Worm (Caenorhabditis elegans) whole organism, L4 larva: ENCODE measurements around the gene C05G5.5.

Experiments used
- D1046.2 ChIP-seq: fragments of 200-800 bp; sonication (Bioruptor generic); IDR thresholded peaks from 2 replicates; pipeline ENCODE4 v1.3.6; 2022; ENCODE audit warnings: missing genetic modification characterization, missing compliant biosample characterization
- F10B5.3 ChIP-seq: sonication (generic microtip); optimal IDR thresholded peaks from 2 replicates; lab custom pipeline; 2016; ENCODE audit warnings: mild to moderate bottlenecking, missing genetic modification characterization, missing compliant biosample characterization
- F44E2.7 ChIP-seq: fragments of 200-800 bp; sonication (Bioruptor generic); IDR thresholded peaks from 2 replicates; pipeline ENCODE4 v2.1.2; 2022; ENCODE audit warnings: missing genetic modification characterization, missing compliant biosample characterization
- F49E8.2 ChIP-seq: sonication (generic microtip); optimal IDR thresholded peaks from 2 replicates; lab custom pipeline; 2016; ENCODE audit warnings: missing compliant biosample characterization, mild to moderate bottlenecking, missing genetic modification characterization, borderline replicate concordance
- R02D3.7 ChIP-seq: fragments of 150-350 bp; sonication (generic microtip); optimal IDR thresholded peaks from 3 replicates; lab custom pipeline; 2014; ENCODE audit warnings: missing biosample characterization, missing genetic modification characterization
- T20F7.1 ChIP-seq: fragments of 200-800 bp; sonication (Bioruptor generic); optimal IDR thresholded peaks from 2 replicates; lab custom pipeline; 2018; ENCODE audit warnings: mild to moderate bottlenecking, missing genetic modification characterization, missing compliant biosample characterization
- ama-1 ChIP-seq: fragments of 150-350 bp; optimal IDR thresholded peaks from 2 replicates; lab custom pipeline; 2014; ENCODE audit warnings: inconsistent platforms, mixed read lengths
- arid-1 ChIP-seq: fragments of 200-800 bp; sonication (Bioruptor generic); conservative IDR thresholded peaks from 2 replicates; pipeline ENCODE4 v1.3.6; 2022; ENCODE audit warnings: missing genetic modification reagents, missing genetic modification characterization, missing compliant biosample characterization
- ceh-32 ChIP-seq: sonication (generic microtip); optimal IDR thresholded peaks from 2 replicates; lab custom pipeline; 2016; ENCODE audit warnings: mild to moderate bottlenecking, missing genetic modification characterization, missing compliant biosample characterization; ENCODE audit not compliant: poor library complexity
- ceh-62 ChIP-seq: sonication (generic microtip); optimal IDR thresholded peaks from 2 replicates; lab custom pipeline; 2017; ENCODE audit warnings: missing biosample characterization, missing genetic modification characterization
- ceh-82 ChIP-seq: sonication (generic microtip); optimal IDR thresholded peaks from 2 replicates; lab custom pipeline; 2017; ENCODE audit warnings: missing biosample characterization, missing genetic modification characterization
- cey-2 ChIP-seq: sonication (generic microtip); optimal IDR thresholded peaks from 3 replicates; lab custom pipeline; 2017; ENCODE audit warnings: missing genetic modification characterization, mild to moderate bottlenecking, missing compliant biosample characterization, antibody characterized with exemption, borderline replicate concordance; ENCODE audit not compliant: insufficient read depth
- ctbp-1 ChIP-seq: fragments of 200-800 bp; sonication (Bioruptor generic); IDR thresholded peaks from 2 replicates; pipeline ENCODE4 v1.3.6; 2022; ENCODE audit warnings: missing genetic modification reagents, missing genetic modification characterization, missing compliant biosample characterization
- daf-12 ChIP-seq: fragments of 150-350 bp; optimal IDR thresholded peaks from 2 replicates; lab custom pipeline; 2014; ENCODE audit warnings: missing biosample characterization, missing genetic modification reagents, missing genetic modification characterization
- daf-19 ChIP-seq: fragments of 200-800 bp; sonication (Bioruptor generic); conservative IDR thresholded peaks from 2 replicates; pipeline ENCODE4 v1.3.6; 2022; ENCODE audit warnings: missing genetic modification characterization, missing compliant biosample characterization
- dpl-1 ChIP-seq: fragments of 150-350 bp; optimal IDR thresholded peaks from 2 replicates; lab custom pipeline; 2014; ENCODE audit warnings: missing biosample characterization, missing genetic modification reagents, missing genetic modification characterization
- duxl-1 ChIP-seq: sonication (generic microtip); optimal IDR thresholded peaks from 2 replicates; lab custom pipeline; 2016; ENCODE audit warnings: mild to moderate bottlenecking, missing genetic modification characterization, moderate library complexity, missing compliant biosample characterization; ENCODE audit not compliant: poor library complexity
- dve-1 ChIP-seq: sonication (generic microtip); optimal IDR thresholded peaks from 2 replicates; lab custom pipeline; 2017; ENCODE audit warnings: antibody characterized with exemption, mild to moderate bottlenecking, missing genetic modification characterization, missing compliant biosample characterization; ENCODE audit not compliant: insufficient read depth
- egl-27 ChIP-seq: sonication (generic microtip); optimal IDR thresholded peaks from 3 replicates; lab custom pipeline; 2017; ENCODE audit warnings: missing biosample characterization, missing genetic modification reagents, missing genetic modification characterization
- egl-43 ChIP-seq: fragments of 200-800 bp; sonication (Bioruptor generic); IDR thresholded peaks from 2 replicates; pipeline ENCODE4 v1.3.6; 2022; ENCODE audit warnings: missing genetic modification reagents, missing genetic modification characterization, missing compliant biosample characterization
- gei-8 ChIP-seq: fragments of 200-800 bp; sonication (Bioruptor generic); optimal IDR thresholded peaks from 2 replicates; lab custom pipeline; 2018; ENCODE audit warnings: mild to moderate bottlenecking, missing genetic modification characterization, missing compliant biosample characterization
- hmg-1.1 ChIP-seq: fragments of 200-800 bp; sonication (Bioruptor generic); IDR thresholded peaks from 2 replicates; pipeline ENCODE4 v1.3.6; 2022; ENCODE audit warnings: missing genetic modification reagents, missing genetic modification characterization, missing compliant biosample characterization
- lin-29 ChIP-seq: fragments of 200-800 bp; sonication (Bioruptor generic); IDR thresholded peaks from 2 replicates; pipeline ENCODE4 v1.3.6; 2022; ENCODE audit warnings: missing genetic modification reagents, missing genetic modification characterization, missing compliant biosample characterization
- lir-3 ChIP-seq: sonication (generic microtip); optimal IDR thresholded peaks from 2 replicates; lab custom pipeline; 2016; ENCODE audit warnings: mild to moderate bottlenecking, missing genetic modification characterization, missing compliant biosample characterization
- madf-5 ChIP-seq, 2 experiments: fragments of 200-800 bp; sonication (Bioruptor generic); IDR thresholded peaks; 2 replicates each; pipeline ENCODE4 v1.3.6; 2022; ENCODE audit warnings: missing compliant biosample characterization in 2 of 2, missing genetic modification characterization in 2 of 2
- madf-9 ChIP-seq: fragments of 200-800 bp; sonication (Bioruptor generic); conservative IDR thresholded peaks from 2 replicates; pipeline ENCODE4 v1.3.6; 2022; ENCODE audit warnings: missing genetic modification reagents, missing genetic modification characterization, missing compliant biosample characterization
- mxl-2 ChIP-seq: fragments of 200-800 bp; sonication (Bioruptor generic); conservative IDR thresholded peaks from 2 replicates; pipeline ENCODE4 v1.3.6; 2022; ENCODE audit warnings: missing genetic modification reagents, missing genetic modification characterization, missing compliant biosample characterization
- mxl-3 ChIP-seq: fragments of 200-800 bp; sonication (Bioruptor generic); optimal IDR thresholded peaks from 2 replicates; lab custom pipeline; 2018; ENCODE audit warnings: mild to moderate bottlenecking, missing genetic modification characterization, missing compliant biosample characterization
- nhr-10 ChIP-seq: fragments of 150-350 bp; optimal IDR thresholded peaks from 2 replicates; lab custom pipeline; 2014; ENCODE audit warnings: missing biosample characterization, missing genetic modification characterization
- nhr-102 ChIP-seq: sonication (generic microtip); optimal IDR thresholded peaks from 2 replicates; lab custom pipeline; 2016; ENCODE audit warnings: mild to moderate bottlenecking, missing genetic modification characterization, moderate library complexity, missing compliant biosample characterization
- nhr-111 ChIP-seq: fragments of 200-800 bp; sonication (Bioruptor generic); optimal IDR thresholded peaks from 2 replicates; lab custom pipeline; 2018; ENCODE audit warnings: mild to moderate bottlenecking, missing genetic modification characterization, missing compliant biosample characterization
- nhr-237 ChIP-seq: sonication (generic microtip); optimal IDR thresholded peaks from 2 replicates; lab custom pipeline; 2017; ENCODE audit warnings: missing biosample characterization, missing genetic modification characterization
- nhr-42 ChIP-seq: fragments of 200-800 bp; sonication (Bioruptor generic); IDR thresholded peaks from 2 replicates; pipeline ENCODE4 v1.3.6; 2022; ENCODE audit warnings: missing genetic modification characterization, missing compliant biosample characterization
- nhr-48 ChIP-seq: sonication (generic microtip); optimal IDR thresholded peaks from 2 replicates; lab custom pipeline; 2016; ENCODE audit warnings: mild to moderate bottlenecking, missing genetic modification characterization, missing compliant biosample characterization
- nhr-77 ChIP-seq: fragments of 150-350 bp; optimal IDR thresholded peaks from 2 replicates; lab custom pipeline; 2014; ENCODE audit warnings: missing biosample characterization, missing genetic modification characterization
- pha-4 ChIP-seq, 2 experiments: fragments of 150-350 bp in 1 of 2; fragments of 200-800 bp in 1 of 2; sonication (Bioruptor generic) in 1 of 2; IDR thresholded peaks in 1 of 2; optimal IDR thresholded peaks in 1 of 2; 2 replicates each; pipeline versions ENCODE4 v1.3.6 to Lab custom; 2014 to 2022; ENCODE audit warnings: missing genetic modification characterization in 2 of 2, missing genetic modification reagents in 2 of 2, missing biosample characterization in 1 of 2, missing compliant biosample characterization in 1 of 2
- php-3 ChIP-seq: fragments of 200-800 bp; sonication (Bioruptor generic); IDR thresholded peaks from 2 replicates; pipeline ENCODE4 v1.3.6; 2022; ENCODE audit warnings: missing genetic modification reagents, missing genetic modification characterization, missing compliant biosample characterization
- pqm-1 ChIP-seq: sonication (generic microtip); optimal IDR thresholded peaks from 2 replicates; lab custom pipeline; 2017; ENCODE audit warnings: missing biosample characterization, missing genetic modification characterization
- saeg-2 ChIP-seq: fragments of 200-800 bp; sonication (Bioruptor generic); IDR thresholded peaks from 2 replicates; pipeline ENCODE4 v1.3.6; 2022; ENCODE audit warnings: missing genetic modification reagents, missing genetic modification characterization, missing compliant biosample characterization
- sdz-12 ChIP-seq: fragments of 200-800 bp; sonication (Bioruptor generic); optimal IDR thresholded peaks from 2 replicates; lab custom pipeline; 2018; ENCODE audit warnings: mild to moderate bottlenecking, missing genetic modification characterization, missing compliant biosample characterization
- set-16 ChIP-seq: fragments of 200-800 bp; sonication (Bioruptor generic); IDR thresholded peaks from 2 replicates; pipeline ENCODE4 v1.3.6; 2022; ENCODE audit warnings: missing genetic modification reagents, missing genetic modification characterization, missing compliant biosample characterization
- skn-1 ChIP-seq: fragments of 150-350 bp; optimal IDR thresholded peaks from 2 replicates; lab custom pipeline; 2014; ENCODE audit warnings: missing biosample characterization, missing genetic modification characterization
- snpc-1.2 ChIP-seq: fragments of 200-800 bp; sonication (Bioruptor generic); IDR thresholded peaks from 2 replicates; pipeline ENCODE4 v1.3.6; 2022; ENCODE audit warnings: missing genetic modification reagents, missing genetic modification characterization, missing compliant biosample characterization
- snpc-4 ChIP-seq: fragments of 150-350 bp; optimal IDR thresholded peaks from 2 replicates; lab custom pipeline; 2014; ENCODE audit warnings: missing biosample characterization, missing genetic modification characterization
- tag-97 ChIP-seq: fragments of 200-800 bp; sonication (Bioruptor generic); IDR thresholded peaks from 2 replicates; pipeline ENCODE4 v1.3.6; 2022; ENCODE audit warnings: missing genetic modification characterization, missing compliant biosample characterization
- zag-1 ChIP-seq: fragments of 150-350 bp; optimal IDR thresholded peaks from 2 replicates; lab custom pipeline; 2014; ENCODE audit warnings: missing biosample characterization, missing genetic modification characterization
- zfp-2 ChIP-seq: sonication (generic microtip); optimal IDR thresholded peaks from 2 replicates; lab custom pipeline; 2016; ENCODE audit warnings: mild to moderate bottlenecking, missing genetic modification characterization, missing compliant biosample characterization
- zip-11 ChIP-seq: fragments of 200-800 bp; sonication (Bioruptor generic); IDR thresholded peaks from 2 replicates; pipeline ENCODE4 v1.3.6; 2022; ENCODE audit warnings: missing genetic modification characterization, missing compliant biosample characterization
- zip-2 ChIP-seq: fragments of 150-350 bp; optimal IDR thresholded peaks from 2 replicates; lab custom pipeline; 2014; ENCODE audit warnings: missing biosample characterization, missing genetic modification characterization
- ztf-11 ChIP-seq: fragments of 150-350 bp; optimal IDR thresholded peaks from 2 replicates; lab custom pipeline; 2014; ENCODE audit warnings: missing biosample characterization, missing genetic modification characterization
- ztf-7 ChIP-seq: fragments of 150-350 bp; optimal IDR thresholded peaks from 2 replicates; lab custom pipeline; 2014; ENCODE audit warnings: missing biosample characterization, missing genetic modification characterization

Gene C05G5.5

DNA sequence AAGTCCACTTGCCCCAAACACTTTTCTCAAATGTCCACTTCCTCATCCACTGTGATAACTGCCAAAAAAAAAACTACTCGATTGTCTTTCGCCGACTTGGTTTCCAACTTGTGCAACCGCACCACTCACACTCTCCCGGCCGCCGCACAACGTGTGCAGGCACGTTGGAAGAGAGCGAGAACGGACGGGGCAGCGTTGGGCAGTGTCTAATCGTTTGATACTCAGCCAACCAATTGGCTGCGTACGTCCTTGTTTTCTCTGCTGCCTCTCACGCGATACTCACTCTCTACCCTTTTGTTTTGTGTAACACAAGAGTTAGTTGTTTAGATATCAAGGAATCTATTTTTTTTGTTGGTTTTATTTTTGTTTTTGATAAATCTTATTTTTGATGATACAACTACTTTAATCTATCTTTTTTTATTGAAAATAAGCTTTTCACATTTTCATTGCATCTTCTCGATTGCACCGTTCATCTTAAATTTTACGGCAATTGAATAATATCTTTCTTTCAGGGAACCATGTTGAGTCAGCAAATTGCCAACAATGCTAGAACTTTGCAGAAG, 7.3 kb downstream of the C05G5.5 start, which contains the start of gene sucl-1 (continued):
- TF ChIP-seq nhr-77 (tag; lab: Kevin White, UChicago) (peak; percentile 61), daf-12 (no peak), ceh-82 (no peak), pha-4 (GFP tag; IDR thresholded peaks at IDR 0.05; lab: Robert Waterston, UW) (peak; percentile 51; the same call in 1 of the 2 replicates), pha-4 (tag; optimal IDR thresholded peaks at IDR 0.05; lab: Kevin White, UChicago) (peak; percentile 63), gei-8 (GFP tag; lab: Kevin White, UChicago) (no peak), nhr-102 (tag; lab: Kevin White, UChicago) (peak; percentile 69), zfp-2 (tag; lab: Kevin White, UChicago) (no peak), cey-2 (tag; lab: Kevin White, UChicago) (no peak), lir-3 (tag; lab: Kevin White, UChicago) (peak; percentile 17), nhr-111 (GFP tag; lab: Kevin White, UChicago) (no peak), egl-43 (peak; percentile 83), egl-27 (no peak), dpl-1 (GFP tag; lab: Kevin White, UChicago) (peak; percentile 63), nhr-42 (GFP tag; lab: Robert Waterston, UW) (no peak), lin-29 (GFP tag; lab: Robert Waterston, UW) (no peak), pqm-1 (tag; lab: Kevin White, UChicago) (peak; percentile 67), skn-1 (tag; lab: Kevin White, UChicago) (no peak), snpc-4 (tag; lab: Kevin White, UChicago) (no peak), ctbp-1 (GFP tag; lab: Robert Waterston, UW) (peak; percentile 80), mxl-3 (GFP tag; lab: Kevin White, UChicago) (peak; percentile 100), madf-5 (GFP tag; IDR thresholded peaks at IDR 0.05; lab: Robert Waterston, UW) (no peak), saeg-2 (GFP tag; lab: Robert Waterston, UW) (no peak), zip-2 (tag; lab: Kevin White, UChicago) (no peak), zag-1 (tag; lab: Kevin White, UChicago) (no peak), set-16 (GFP tag; lab: Robert Waterston, UW) (peak; percentile 66), daf-19 (no peak), dve-1 (tag; lab: Kevin White, UChicago) (peak; percentile 93), F44E2.7 (GFP tag; lab: Robert Waterston, UW) (no peak), sdz-12 (GFP tag; lab: Kevin White, UChicago) (no peak), ztf-11 (tag; lab: Kevin White, UChicago) (no peak), ceh-32 (tag; lab: Kevin White, UChicago) (peak; percentile 7), T20F7.1 (peak; percentile 79), ztf-7 (tag; lab: Kevin White, UChicago) (no peak), snpc-1.2 (GFP tag; lab: Robert Waterston, UW) (no peak), nhr-48 (tag; lab: Kevin White, UChicago) (peak; percentile 74), arid-1 (0 out of 2 replicates have a peak, but pooled peaks have one; percentile 43), mxl-2 (GFP tag; lab: Robert Waterston, UW) (no peak), D1046.2 (no peak), duxl-1 (peak; percentile 67), F10B5.3 (tag; lab: Kevin White, UChicago) (no peak), R02D3.7 (no peak), nhr-10 (no peak), madf-9 (no peak; the same call in 1 of the 2 replicates), tag-97 (no peak), ceh-62 (no peak), ama-1 (lab: Kevin White, UChicago) (no peak), nhr-237 (tag; lab: Kevin White, UChicago) (peak; percentile 11), php-3 (GFP tag; lab: Robert Waterston, UW) (peak; percentile 75), zip-11 (GFP tag; lab: Robert Waterston, UW) (no peak), F49E8.2 (tag; lab: Kevin White, UChicago) (no peak), hmg-1.1 (GFP tag; lab: Robert Waterston, UW) (peak; percentile 91)
